Worm (Caenorhabditis elegans): ENCODE results near the gene tag-30.

Gene tag-30

ce11 chrIV:11903676-11904075, 48.7 kb upstream of the tag-30 start:
- TF ChIP-seq R02D3.7 (tag; optimal IDR thresholded peaks at IDR 0.05): no peak
- peak; percentile 24 for TF ChIP-seq aha-1 (tag)

- TF ChIP-seq ztf-7 (tag; optimal IDR thresholded peaks at IDR 0.05) (no peak), hlh-11 (tag; optimal IDR thresholded peaks at IDR 0.05) (peak; percentile 24), nhr-102 (tag; optimal IDR thresholded peaks at IDR 0.05) (no peak), nhr-41 (GFP tag; IDR thresholded peaks at IDR 0.05) (no peak), daf-19 (GFP tag; conservative IDR thresholded peaks at IDR 0.05) (no peak), lin-38 (GFP tag; IDR thresholded peaks at IDR 0.05) (no peak), mes-2 (tag; optimal IDR thresholded peaks at IDR 0.05; ENCODE audit: poor library complexity, severe bottlenecking) (no peak), lin-29 (GFP tag; IDR thresholded peaks at IDR 0.05) (no peak), vab-7 (GFP tag; IDR thresholded peaks at IDR 0.05) (no peak), ces-1 (GFP tag; optimal IDR thresholded peaks at IDR 0.05) (no peak), ceh-28 (tag; optimal IDR thresholded peaks at IDR 0.05) (no peak), unc-62 (GFP tag; optimal IDR thresholded peaks at IDR 0.05 in 1 of 2) (no peak), unc-62 (tag; optimal IDR thresholded peaks at IDR 0.05) (no peak), hmg-1.1 (GFP tag; IDR thresholded peaks at IDR 0.05) (no peak), daf-16 (GFP tag; optimal IDR thresholded peaks at IDR 0.05) (no peak), daf-16 (tag; optimal IDR thresholded peaks at IDR 0.05) (no peak), snpc-4 (tag; optimal IDR thresholded peaks at IDR 0.05) (no peak), zip-2 (tag; optimal IDR thresholded peaks at IDR 0.05) (no peak), aha-1 (tag) (peak; percentile 55), nhr-28 (tag; optimal IDR thresholded peaks at IDR 0.05) (peak; percentile 8), lin-1 (GFP tag; IDR thresholded peaks at IDR 0.05) (no peak), hlh-30 (tag; optimal IDR thresholded peaks at IDR 0.05; ENCODE audit: insufficient read depth) (peak; percentile 33), ceh-44 (GFP tag; IDR thresholded peaks at IDR 0.05) (no peak), dve-1 (tag; optimal IDR thresholded peaks at IDR 0.05; ENCODE audit: insufficient read depth) (peak; percentile 27), nhr-48 (tag; optimal IDR thresholded peaks at IDR 0.05) (peak; percentile 10), F44E2.7 (GFP tag; IDR thresholded peaks at IDR 0.05) (no peak), mep-1 (tag; optimal IDR thresholded peaks at IDR 0.05) (peak; percentile 34), nhr-10 (tag; optimal IDR thresholded peaks at IDR 0.05) (no peak)
These were observed 47.9 kb upstream of the tag-30 start for ce11 chrIV:11902832-11903231.

DNA sequence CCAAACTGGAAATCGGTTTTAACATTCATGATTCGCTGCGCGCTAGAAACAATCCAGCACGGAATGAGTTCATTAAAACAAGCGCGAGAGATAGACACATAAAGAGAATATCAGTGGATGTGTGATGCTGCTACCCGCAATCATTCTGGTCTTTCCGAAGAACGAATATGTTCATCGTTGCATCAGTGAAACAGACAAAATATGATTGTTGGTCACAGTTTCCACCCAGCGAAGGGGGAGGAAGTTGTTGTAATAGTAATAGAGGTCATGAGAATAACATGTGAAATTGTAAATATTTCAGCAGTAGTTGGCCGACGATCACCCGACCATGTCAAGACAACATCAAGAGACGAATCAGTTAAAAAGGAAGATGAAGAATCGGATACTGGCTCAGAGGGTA, 46.3 kb upstream of the tag-30 start:
- TF ChIP-seq hif-1 (tag; optimal IDR thresholded peaks at IDR 0.05) (no peak), hlh-11 (tag; optimal IDR thresholded peaks at IDR 0.05) (peak; percentile 55), tra-1 (GFP tag; IDR thresholded peaks at IDR 0.05) (no peak), hlh-30 (tag; optimal IDR thresholded peaks at IDR 0.05; ENCODE audit: insufficient read depth) (peak; percentile 62), dve-1 (tag; optimal IDR thresholded peaks at IDR 0.05; ENCODE audit: insufficient read depth) (no peak), arid-1 (GFP tag; conservative IDR thresholded peaks at IDR 0.05) (no peak), ceh-62 (tag; optimal IDR thresholded peaks at IDR 0.05) (no peak), nhr-48 (tag; optimal IDR thresholded peaks at IDR 0.05) (peak; percentile 48), mdl-1 (tag; optimal IDR thresholded peaks at IDR 0.05) (peak in 1 of 2 experiments; percentile 70), nhr-25 (tag; optimal IDR thresholded peaks at IDR 0.05; ENCODE audit: borderline replicate concordance, insufficient read depth) (peak; percentile 66), sdz-12 (GFP tag; optimal IDR thresholded peaks at IDR 0.05) (no peak), nhr-28 (tag; optimal IDR thresholded peaks at IDR 0.05) (peak; percentile 48), mep-1 (tag; optimal IDR thresholded peaks at IDR 0.05) (peak; percentile 9), nhr-10 (tag; optimal IDR thresholded peaks at IDR 0.05) (peak; percentile 34), mxl-2 (GFP tag; conservative IDR thresholded peaks at IDR 0.05) (peak; percentile 52; the same call in 1 of the 2 replicates), dmd-6 (GFP tag; IDR thresholded peaks at IDR 0.05) (peak; percentile 49; the same call in 1 of the 2 replicates), mxl-3 (GFP tag; optimal IDR thresholded peaks at IDR 0.05) (peak; percentile 11), cey-2 (tag; optimal IDR thresholded peaks at IDR 0.05; ENCODE audit: borderline replicate concordance, insufficient read depth) (peak; percentile 54)
